Fruit fly (Drosophila melanogaster) whole organism, pupa: ENCODE data around the gene CG32813.

Experiments used
- CG10348 ChIP-seq: fragments of 200-800 bp; sonication (Bioruptor generic); IDR thresholded peaks from 2 replicates; pipeline ENCODE4 v1.3.6; 2022; ENCODE audit warnings: missing biosample characterization, missing genetic modification characterization
- CG12605 ChIP-seq: fragments of 200-800 bp; sonication (Bioruptor generic); IDR thresholded peaks from 2 replicates; pipeline ENCODE4 v1.3.6; 2022; ENCODE audit warnings: missing biosample characterization, missing genetic modification characterization
- CG13204 ChIP-seq: fragments of 200-800 bp; sonication (Bioruptor generic); optimal IDR thresholded peaks from 2 replicates; lab custom pipeline; 2018; ENCODE audit warnings: missing biosample characterization, mild to moderate bottlenecking, missing genetic modification characterization, moderate library complexity
- CG14655 ChIP-seq: fragments of 200-800 bp; sonication (Bioruptor generic); optimal IDR thresholded peaks from 3 replicates; lab custom pipeline; 2017; ENCODE audit warnings: mild to moderate bottlenecking, missing biosample characterization, missing genetic modification reagents, missing genetic modification characterization
- CG15710 ChIP-seq: fragments of 200-800 bp; sonication (Bioruptor generic); optimal IDR thresholded peaks from 2 replicates; lab custom pipeline; 2018; ENCODE audit warnings: missing biosample characterization, mild to moderate bottlenecking, missing genetic modification characterization, moderate library complexity
- CG17806 ChIP-seq: fragments of 200-800 bp; sonication (Bioruptor generic); optimal IDR thresholded peaks from 2 replicates; lab custom pipeline; 2018; ENCODE audit warnings: missing biosample characterization, mild to moderate bottlenecking, missing genetic modification characterization, moderate library complexity
- CG34367 ChIP-seq: fragments of 200-800 bp; sonication (Bioruptor generic); optimal IDR thresholded peaks from 2 replicates; lab custom pipeline; 2018; ENCODE audit warnings: missing biosample characterization, mild to moderate bottlenecking, missing genetic modification characterization
- CG8159 ChIP-seq: fragments of 200-800 bp; sonication (Bioruptor generic); optimal IDR thresholded peaks from 3 replicates; lab custom pipeline; 2018; ENCODE audit warnings: missing biosample characterization, mild to moderate bottlenecking, missing genetic modification characterization, moderate library complexity
- CG8301 ChIP-seq: fragments of 200-800 bp; sonication (Bioruptor generic); optimal IDR thresholded peaks from 2 replicates; lab custom pipeline; 2018; ENCODE audit warnings: missing biosample characterization, mild to moderate bottlenecking, missing genetic modification characterization
- CG9948 ChIP-seq: fragments of 200-800 bp; sonication (Bioruptor generic); optimal IDR thresholded peaks from 2 replicates; lab custom pipeline; 2018; ENCODE audit warnings: missing biosample characterization, mild to moderate bottlenecking, missing genetic modification characterization, moderate library complexity
- D1 ChIP-seq: fragments of 200-800 bp; sonication (Bioruptor generic); optimal IDR thresholded peaks from 2 replicates; lab custom pipeline; 2018; ENCODE audit warnings: missing biosample characterization, mild to moderate bottlenecking, missing genetic modification characterization, moderate library complexity
- EcR ChIP-seq: fragments of 200-800 bp; sonication (Bioruptor generic); optimal IDR thresholded peaks from 3 replicates; lab custom pipeline; 2019; ENCODE audit warnings: missing biosample characterization, missing genetic modification characterization, mild to moderate bottlenecking, moderate library complexity, missing genetic modification reagents
- Ets98B ChIP-seq: fragments of 200-800 bp; sonication (Bioruptor generic); IDR thresholded peaks from 2 replicates; pipeline ENCODE4 v1.3.6; 2022; ENCODE audit warnings: missing biosample characterization, missing genetic modification characterization
- Pif1A ChIP-seq: fragments of 200-800 bp; sonication (Bioruptor generic); optimal IDR thresholded peaks from 3 replicates; lab custom pipeline; 2016; ENCODE audit warnings: missing biosample characterization, missing genetic modification characterization
- Pif1B ChIP-seq: fragments of 200-800 bp; sonication (Bioruptor generic); optimal IDR thresholded peaks from 3 replicates; lab custom pipeline; 2016; ENCODE audit warnings: missing biosample characterization, missing genetic modification characterization
- Snoo ChIP-seq: fragments of 200-800 bp; sonication (Bioruptor generic); optimal IDR thresholded peaks from 3 replicates; lab custom pipeline; 2017; ENCODE audit warnings: missing biosample characterization, mild to moderate bottlenecking, missing genetic modification characterization, inconsistent platforms
- fd96Ca ChIP-seq: fragments of 200-800 bp; sonication (Bioruptor generic); IDR thresholded peaks from 3 replicates; pipeline ENCODE4 v1.3.6; 2022; ENCODE audit warnings: missing biosample characterization, missing genetic modification characterization
- gl ChIP-seq: fragments of 200-800 bp; sonication (Bioruptor generic); optimal IDR thresholded peaks from 2 replicates; lab custom pipeline; 2018; ENCODE audit warnings: missing biosample characterization, mild to moderate bottlenecking, missing genetic modification characterization
- rn ChIP-seq: fragments of 200-800 bp; sonication (Bioruptor generic); IDR thresholded peaks from 2 replicates; pipeline ENCODE4 v1.3.6; 2022; ENCODE audit warnings: missing biosample characterization, missing genetic modification characterization

Gene CG32813

dm6 chrX:1372667-1373066 is 8.0 kb upstream of the CG32813 start:
- TF ChIP-seq fd96Ca (GFP tag; lab: Robert Waterston, UW), result no peak
- no peak for TF ChIP-seq gl
- TF ChIP-seq D1 (tag; lab: Kevin White, UChicago), result no peak
- TF ChIP-seq CG10348 (GFP tag; lab: Robert Waterston, UW), result no peak

- no peak for TF ChIP-seq CG13204 (GFP tag; lab: Kevin White, UChicago)
- TF ChIP-seq Pif1A (GFP tag; lab: Kevin White, UChicago), result no peak
- TF ChIP-seq CG12605, result no peak
- TF ChIP-seq gl, result no peak
- no peak for TF ChIP-seq CG34367 (tag; lab: Kevin White, UChicago)
- no peak for TF ChIP-seq CG14655 (GFP tag; lab: Kevin White, UChicago)
- no peak for TF ChIP-seq Snoo (tag; lab: Kevin White, UChicago)
- no peak for TF ChIP-seq Ets98B (GFP tag; lab: Robert Waterston, UW)
- no peak for TF ChIP-seq D1 (tag; lab: Kevin White, UChicago)
- no peak for TF ChIP-seq CG15710 (tag; lab: Kevin White, UChicago)
- no peak for TF ChIP-seq CG10348 (GFP tag; lab: Robert Waterston, UW)
- no peak for TF ChIP-seq fd96Ca (GFP tag; lab: Robert Waterston, UW)
- no peak for TF ChIP-seq EcR (GFP tag; lab: Kevin White, UChicago)
- TF ChIP-seq CG8159, result no peak
Observed at dm6 chrX:1375265-1375958, 5.3 kb upstream of the CG32813 start, which contains the start of gene AMPKalpha. Gene AMPKalpha, plus strand, starts transcription at chrX:1375536.

DNA sequence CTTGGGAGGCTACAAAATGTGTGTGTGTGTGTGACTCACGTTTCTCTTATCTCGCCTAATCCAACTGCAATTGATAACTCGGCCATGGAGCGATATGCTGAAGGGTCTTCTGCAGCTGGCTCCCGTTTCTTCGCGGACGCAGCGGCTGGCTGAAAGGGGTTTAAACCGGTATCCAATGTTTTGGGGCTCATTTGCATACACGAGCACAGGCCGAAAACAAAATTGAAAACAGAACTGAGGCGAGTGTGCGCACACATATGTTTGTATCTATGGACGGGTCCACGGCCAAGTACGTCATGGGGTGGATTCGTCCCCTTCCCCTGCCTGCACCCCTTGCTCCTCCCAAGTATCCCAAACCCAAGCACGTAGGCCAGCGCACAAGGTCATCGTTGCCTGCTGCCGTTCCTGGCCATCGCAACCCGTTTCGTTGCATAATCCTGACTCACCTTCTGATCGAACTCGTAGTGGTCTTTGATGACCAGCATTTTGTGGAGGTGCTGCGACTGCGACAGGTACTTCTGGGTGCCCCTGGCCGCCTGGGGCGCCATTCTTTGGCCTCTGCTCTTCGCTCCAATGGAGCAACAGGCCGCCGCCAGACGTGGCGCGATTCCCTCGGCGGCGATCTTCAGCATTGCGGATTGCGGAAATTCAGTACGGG is 893 bp upstream of the CG32813 start:
- TF ChIP-seq EcR (GFP tag; lab: Kevin White, UChicago) (no peak), CG15710 (tag; lab: Kevin White, UChicago) (no peak), Pif1B (GFP tag; lab: Kevin White, UChicago) (no peak), D1 (tag; lab: Kevin White, UChicago) (no peak), CG17806 (tag; lab: Kevin White, UChicago) (no peak), CG13204 (GFP tag; lab: Kevin White, UChicago) (no peak), Snoo (tag; lab: Kevin White, UChicago) (no peak), CG12605 (no peak)

- TF ChIP-seq CG17806 (tag; lab: Kevin White, UChicago) (no peak), Pif1B (GFP tag; lab: Kevin White, UChicago) (no peak), CG9948 (no peak), CG14655 (GFP tag; lab: Kevin White, UChicago) (no peak), Snoo (tag; lab: Kevin White, UChicago) (no peak), CG34367 (tag; lab: Kevin White, UChicago) (no peak)
Observed at dm6 chrX:1381413-1381991, 788 bp downstream of the CG32813 start.

dm6 chrX:1382489-1382888 is 1.8 kb downstream of the CG32813 start:
- TF ChIP-seq gl (no peak), CG8159 (no peak), EcR (GFP tag; lab: Kevin White, UChicago) (peak; percentile 60), CG13204 (GFP tag; lab: Kevin White, UChicago) (no peak), Ets98B (GFP tag; lab: Robert Waterston, UW) (no peak), Pif1A (GFP tag; lab: Kevin White, UChicago) (no peak), rn (GFP tag; lab: Robert Waterston, UW) (no peak)

DNA sequence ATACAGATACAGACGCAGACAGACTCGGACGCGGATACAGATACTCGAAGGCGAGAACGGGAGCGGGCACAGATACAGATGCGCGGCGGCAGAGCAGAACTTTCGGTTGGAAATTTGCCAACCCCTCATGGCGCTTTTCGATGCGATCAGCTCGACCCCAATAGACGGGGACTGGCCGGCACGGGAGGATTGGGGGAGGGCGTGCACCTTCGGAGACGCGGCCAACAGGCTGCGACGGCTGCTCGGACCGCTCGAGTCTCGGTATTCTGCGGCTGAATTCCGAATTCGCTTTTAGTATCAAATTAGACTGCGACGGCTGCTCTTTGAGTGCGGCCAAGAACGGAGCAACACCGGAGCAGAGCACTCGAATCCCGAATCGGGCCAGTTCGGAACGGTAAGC is 3.5 kb downstream of the CG32813 start:
- TF ChIP-seq D1 (tag; lab: Kevin White, UChicago), result no peak
- TF ChIP-seq CG13204 (GFP tag; lab: Kevin White, UChicago), result peak; percentile 14

DNA sequence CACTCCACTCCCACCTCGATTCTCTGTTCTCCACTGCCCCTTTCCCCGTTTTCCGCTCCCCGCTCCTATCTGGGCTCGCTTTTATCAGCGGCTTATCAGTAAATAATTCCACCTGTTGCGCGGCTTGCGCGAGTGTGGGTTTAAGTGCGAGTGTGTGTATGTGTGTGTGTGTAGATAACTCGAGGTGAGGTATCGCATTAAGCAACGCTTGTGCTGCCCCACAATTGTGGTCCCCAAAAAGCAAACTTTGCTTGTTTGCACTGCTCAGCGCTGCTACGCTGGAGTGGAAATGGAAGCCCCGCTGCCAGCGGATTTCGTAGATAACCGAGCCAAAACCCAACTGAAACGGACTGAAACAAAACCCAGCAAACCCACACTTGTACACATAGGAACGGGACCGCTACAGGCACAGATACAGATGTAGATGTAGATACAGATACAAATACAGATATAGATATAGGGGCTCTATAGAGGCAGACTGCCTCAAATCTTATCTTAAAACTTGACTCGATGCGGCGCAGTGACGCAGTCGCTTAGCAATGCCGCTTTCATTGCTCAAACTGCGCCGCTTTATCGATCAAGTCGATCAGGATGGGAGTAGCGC is 6.5 kb downstream of the CG32813 start:
- TF ChIP-seq rn (GFP tag; lab: Robert Waterston, UW) (no peak), CG8301 (tag; lab: Kevin White, UChicago) (no peak), CG13204 (GFP tag; lab: Kevin White, UChicago) (no peak), D1 (tag; lab: Kevin White, UChicago) (no peak), CG12605 (no peak), EcR (GFP tag; lab: Kevin White, UChicago) (no peak), CG14655 (GFP tag; lab: Kevin White, UChicago) (no peak), CG17806 (tag; lab: Kevin White, UChicago) (no peak), gl (no peak), Snoo (tag; lab: Kevin White, UChicago) (no peak), CG34367 (tag; lab: Kevin White, UChicago) (no peak), CG9948 (no peak), Pif1A (GFP tag; lab: Kevin White, UChicago) (no peak)
- TF ChIP-seq, all 21 proteins: peak for 0
